Fruit fly (Drosophila melanogaster): ENCODE results near the gene CG7208.

CG7208 gene

dm6 chr3R:18223434-18223833, 37.9 kb upstream of the CG7208 start, which contains the start of the genes mTerf5 and Non3 (continued):
- TF ChIP-seq HHEX (GFP tag; optimal IDR thresholded peaks at IDR 0.05), result peak; percentile 40
- TF ChIP-seq CG15601 (tag; optimal IDR thresholded peaks at IDR 0.05), result peak; percentile 54
- no peak for TF ChIP-seq D19B (GFP tag; optimal IDR thresholded peaks at IDR 0.05)
- peak; percentile 27 for TF ChIP-seq Vsx1 (GFP tag; optimal IDR thresholded peaks at IDR 0.05)
- peak; percentile 55 for TF ChIP-seq CG12155 (GFP tag; optimal IDR thresholded peaks at IDR 0.05)
- peak; percentile 45 for TF ChIP-seq mam (GFP tag; optimal IDR thresholded peaks at IDR 0.05)
- TF ChIP-seq so (GFP tag; IDR thresholded peaks at IDR 0.05), result no peak
- no peak for TF ChIP-seq emc (GFP tag; optimal IDR thresholded peaks at IDR 0.05)
- no peak for TF ChIP-seq chm (GFP tag; IDR thresholded peaks at IDR 0.05)
- TF ChIP-seq Gsc (GFP tag; IDR thresholded peaks at IDR 0.05), result no peak
- TF ChIP-seq kay (GFP tag; optimal IDR thresholded peaks at IDR 0.05), result no peak
- TF ChIP-seq CG11723 (GFP tag; optimal IDR thresholded peaks at IDR 0.05), result peak; percentile 21
- TF ChIP-seq ash1 (GFP tag; optimal IDR thresholded peaks at IDR 0.05), result no peak
- TF ChIP-seq ATbp (GFP tag; optimal IDR thresholded peaks at IDR 0.05), result peak; percentile 28
- peak; percentile 61 for TF ChIP-seq CG4617 (GFP tag; optimal IDR thresholded peaks at IDR 0.05; ENCODE audit: borderline replicate concordance)
- TF ChIP-seq CG4404 (GFP tag; IDR thresholded peaks at IDR 0.05), result peak; percentile 34; the same call in 1 of the 2 replicates
- TF ChIP-seq gcm (GFP tag; optimal IDR thresholded peaks at IDR 0.05), result peak; percentile 73
- no peak for TF ChIP-seq gfzf (GFP tag; optimal IDR thresholded peaks at IDR 0.05)
- TF ChIP-seq gem (tag; optimal IDR thresholded peaks at IDR 0.05), result peak; percentile 80
- no peak for TF ChIP-seq CG11560 (tag; IDR thresholded peaks at IDR 0.05)
- no peak for TF ChIP-seq CG17568 (GFP tag; optimal IDR thresholded peaks at IDR 0.05)
- peak; percentile 43 for TF ChIP-seq Ets97D (GFP tag; optimal IDR thresholded peaks at IDR 0.05)
- no peak for TF ChIP-seq chif (GFP tag; optimal IDR thresholded peaks at IDR 0.05)
- peak; percentile 11; the same call in 1 of the 2 replicates for TF ChIP-seq E2f1 (GFP tag; IDR thresholded peaks at IDR 0.05)
- TF ChIP-seq dan (GFP tag; IDR thresholded peaks at IDR 0.05), result no peak
- TF ChIP-seq CG1233 (GFP tag; optimal IDR thresholded peaks at IDR 0.05), result no peak
- TF ChIP-seq ranshi (GFP tag; IDR thresholded peaks at IDR 0.05), result 0 out of 2 replicates have a peak, but pooled peaks have one; percentile 40
- TF ChIP-seq mirr (GFP tag; optimal IDR thresholded peaks at IDR 0.05), result no peak
- peak in 1 of 2 experiments; percentile 69 for TF ChIP-seq bsh (GFP tag; optimal IDR thresholded peaks at IDR 0.05)
- TF ChIP-seq CG8089 (GFP tag; optimal IDR thresholded peaks at IDR 0.05), result no peak
- TF ChIP-seq CG18619 (GFP tag; optimal IDR thresholded peaks at IDR 0.05), result peak; percentile 9
- TF ChIP-seq CG8290 (GFP tag; optimal IDR thresholded peaks at IDR 0.05), result peak; percentile 52
- peak in 1 of 2 experiments; percentile 20 for TF ChIP-seq CG8290 (tag; optimal IDR thresholded peaks at IDR 0.05)
- TF ChIP-seq h (optimal IDR thresholded peaks at IDR 0.05), result no peak
- TF ChIP-seq CG16813 (GFP tag; IDR thresholded peaks at IDR 0.05; ENCODE audit: partially characterized antibody), result peak; percentile 89
- TF ChIP-seq tx (GFP tag; optimal IDR thresholded peaks at IDR 0.05), result no peak
- TF ChIP-seq CG11695 (GFP tag; IDR thresholded peaks at IDR 0.05), result no peak; the same call in 2 of the 3 replicates
- TF ChIP-seq CG8765 (GFP tag; IDR thresholded peaks at IDR 0.05), result peak; percentile 31; the same call in 1 of the 2 replicates
- peak; percentile 42 for TF ChIP-seq Fer3 (tag; optimal IDR thresholded peaks at IDR 0.05)
- peak; percentile 38 for TF ChIP-seq CG17359 (tag; optimal IDR thresholded peaks at IDR 0.05)
- no peak for TF ChIP-seq CG1832 (GFP tag; optimal IDR thresholded peaks at IDR 0.05)
- peak; percentile 37; the same call in 1 of the 3 replicates for TF ChIP-seq Optix (GFP tag; IDR thresholded peaks at IDR 0.05)
- TF ChIP-seq B-H2 (GFP tag; optimal IDR thresholded peaks at IDR 0.05), result peak; percentile 70
- peak; percentile 76; the same call in 2 of the 3 replicates for TF ChIP-seq CG7963 (GFP tag; IDR thresholded peaks at IDR 0.05; ENCODE audit: partially characterized antibody)
- peak; percentile 65 for TF ChIP-seq Meics (GFP tag; optimal IDR thresholded peaks at IDR 0.05)
- TF ChIP-seq CG8478 (optimal IDR thresholded peaks at IDR 0.05), result no peak
- TF ChIP-seq MTF-1 (GFP tag; optimal IDR thresholded peaks at IDR 0.05; ENCODE audit: borderline replicate concordance), result no peak
- no peak for TF ChIP-seq Asciz (GFP tag; optimal IDR thresholded peaks at IDR 0.05)
- TF ChIP-seq nmo (GFP tag; optimal IDR thresholded peaks at IDR 0.05), result peak; percentile 79
- TF ChIP-seq psq (GFP tag; optimal IDR thresholded peaks at IDR 0.05), result peak; percentile 41
- no peak for TF ChIP-seq CG13624 (GFP tag; optimal IDR thresholded peaks at IDR 0.05)
